Worm (Caenorhabditis elegans) whole organism, L2 larva: ENCODE measurements around the gene R74.7.
A peak's percentile ranks its signal among the peaks of the same experiment; 100 is the strongest.

Experiments
- C34F6.9 ChIP-seq: fragments of 150-350 bp; optimal IDR thresholded peaks from 2 replicates; lab custom pipeline; 2014; ENCODE audit warnings: missing biosample characterization, missing genetic modification characterization
- F13H6.1 ChIP-seq: sonication (generic microtip); optimal IDR thresholded peaks from 2 replicates; lab custom pipeline; 2016; ENCODE audit warnings: missing genetic modification characterization, missing compliant biosample characterization
- Y55F3AM.14 ChIP-seq: fragments of 200-800 bp; sonication (Bioruptor generic); optimal IDR thresholded peaks from 2 replicates; lab custom pipeline; 2018; ENCODE audit warnings: mild to moderate bottlenecking, missing genetic modification characterization, missing compliant biosample characterization
- ZK546.5 ChIP-seq: sonication (generic microtip); optimal IDR thresholded peaks from 2 replicates; lab custom pipeline; 2017; ENCODE audit warnings: missing biosample characterization, missing genetic modification characterization
- alr-1 ChIP-seq: fragments of 150-350 bp; optimal IDR thresholded peaks from 2 replicates; lab custom pipeline; 2014; ENCODE audit warnings: missing biosample characterization, missing genetic modification characterization
- ama-1 ChIP-seq: fragments of 150-350 bp; optimal IDR thresholded peaks from 2 replicates; lab custom pipeline; 2018; ENCODE audit warnings: inconsistent platforms
- blmp-1 ChIP-seq: sonication (generic microtip); optimal IDR thresholded peaks from 2 replicates; lab custom pipeline; 2017; ENCODE audit warnings: missing genetic modification characterization, mild to moderate bottlenecking, missing compliant biosample characterization, antibody characterized with exemption, moderate library complexity; ENCODE audit not compliant: insufficient read depth
- ceh-16 ChIP-seq: fragments of 150-350 bp; optimal IDR thresholded peaks from 2 replicates; lab custom pipeline; 2014; ENCODE audit warnings: missing biosample characterization, missing genetic modification characterization
- ceh-82 ChIP-seq: fragments of 150-350 bp; optimal IDR thresholded peaks from 2 replicates; lab custom pipeline; 2014; ENCODE audit warnings: missing biosample characterization, missing genetic modification characterization
- crh-2 ChIP-seq: sonication (generic microtip); optimal IDR thresholded peaks from 2 replicates; lab custom pipeline; 2017; ENCODE audit warnings: missing biosample characterization, missing genetic modification characterization
- dmd-4 ChIP-seq: sonication (generic microtip); optimal IDR thresholded peaks from 2 replicates; lab custom pipeline; 2017; ENCODE audit warnings: missing biosample characterization, missing genetic modification characterization
- egl-27 ChIP-seq: sonication (generic microtip); optimal IDR thresholded peaks from 3 replicates; lab custom pipeline; 2017; ENCODE audit warnings: missing biosample characterization, missing genetic modification reagents, missing genetic modification characterization
- elt-1 ChIP-seq: fragments of 150-350 bp; optimal IDR thresholded peaks from 2 replicates; lab custom pipeline; 2014; ENCODE audit warnings: missing biosample characterization, missing genetic modification characterization
- elt-3 ChIP-seq: sonication (generic microtip); optimal IDR thresholded peaks from 2 replicates; lab custom pipeline; 2017; ENCODE audit warnings: missing biosample characterization, missing genetic modification characterization
- fos-1 ChIP-seq: fragments of 150-350 bp; optimal IDR thresholded peaks from 2 replicates; lab custom pipeline; 2014; ENCODE audit warnings: missing biosample characterization, missing genetic modification characterization
- gmeb-1 ChIP-seq: fragments of 150-350 bp; optimal IDR thresholded peaks from 2 replicates; lab custom pipeline; 2014; ENCODE audit warnings: missing biosample characterization, missing genetic modification characterization
- lin-39 ChIP-seq: fragments of 150-350 bp; optimal IDR thresholded peaks from 2 replicates; lab custom pipeline; 2014; ENCODE audit warnings: missing biosample characterization, missing genetic modification reagents, missing genetic modification characterization
- lsy-2 ChIP-seq, 2 experiments: fragments of 150-350 bp in 1 of 2; sonication (generic microtip) in 1 of 2; optimal IDR thresholded peaks; 2 replicates each; lab custom pipeline; 2014 to 2017; ENCODE audit warnings: missing biosample characterization in 2 of 2, missing genetic modification characterization in 2 of 2
- mab-5 ChIP-seq: fragments of 150-350 bp; optimal IDR thresholded peaks from 2 replicates; lab custom pipeline; 2014; ENCODE audit warnings: missing biosample characterization, missing genetic modification characterization
- mbf-1 ChIP-seq: sonication (generic microtip); optimal IDR thresholded peaks from 2 replicates; lab custom pipeline; 2017; ENCODE audit warnings: missing biosample characterization, missing genetic modification characterization
- mdl-1 ChIP-seq, 2 experiments: fragments of 150-350 bp in 1 of 2; sonication (generic microtip) in 1 of 2; optimal IDR thresholded peaks; 2 replicates each; lab custom pipeline; 2017; ENCODE audit warnings: missing biosample characterization in 2 of 2, missing genetic modification characterization in 2 of 2
- nhr-10 ChIP-seq: sonication (generic microtip); optimal IDR thresholded peaks from 2 replicates; lab custom pipeline; 2017; ENCODE audit warnings: missing biosample characterization, missing genetic modification characterization
- nhr-11 ChIP-seq: fragments of 150-350 bp; optimal IDR thresholded peaks from 2 replicates; lab custom pipeline; 2014; ENCODE audit warnings: missing biosample characterization, missing genetic modification characterization
- nhr-12 ChIP-seq: fragments of 150-350 bp; optimal IDR thresholded peaks from 2 replicates; lab custom pipeline; 2014; ENCODE audit warnings: missing biosample characterization, missing genetic modification characterization
- nhr-129 ChIP-seq: fragments of 150-350 bp; optimal IDR thresholded peaks from 2 replicates; lab custom pipeline; 2014; ENCODE audit warnings: missing biosample characterization, missing genetic modification characterization
- nhr-21 ChIP-seq: fragments of 150-350 bp; optimal IDR thresholded peaks from 2 replicates; lab custom pipeline; 2014; ENCODE audit warnings: missing biosample characterization, missing genetic modification characterization
- nhr-23 ChIP-seq: fragments of 150-350 bp; optimal IDR thresholded peaks from 2 replicates; lab custom pipeline; 2014; ENCODE audit warnings: missing biosample characterization, missing genetic modification reagents, missing genetic modification characterization
- nhr-237 ChIP-seq: fragments of 150-350 bp; optimal IDR thresholded peaks from 2 replicates; lab custom pipeline; 2014; ENCODE audit warnings: missing biosample characterization, missing genetic modification characterization
- nhr-25 ChIP-seq: fragments of 150-350 bp; sonication (generic microtip); optimal IDR thresholded peaks from 3 replicates; lab custom pipeline; 2014; ENCODE audit warnings: missing biosample characterization, missing genetic modification characterization
- nhr-6 ChIP-seq: fragments of 150-350 bp; optimal IDR thresholded peaks from 2 replicates; lab custom pipeline; 2014; ENCODE audit warnings: missing biosample characterization, missing genetic modification characterization
- nhr-77 ChIP-seq: fragments of 150-350 bp; optimal IDR thresholded peaks from 2 replicates; lab custom pipeline; 2014; ENCODE audit warnings: missing biosample characterization, missing genetic modification characterization
- peb-1 ChIP-seq: fragments of 150-350 bp; optimal IDR thresholded peaks from 2 replicates; lab custom pipeline; 2014; ENCODE audit warnings: missing biosample characterization, missing genetic modification characterization
- sma-3 ChIP-seq: sonication (generic microtip); optimal IDR thresholded peaks from 2 replicates; lab custom pipeline; 2016; ENCODE audit warnings: missing genetic modification reagents, missing genetic modification characterization, missing compliant biosample characterization
- sma-9 ChIP-seq, 2 experiments: fragments of 150-350 bp in 1 of 2; sonication (generic microtip) in 1 of 2; optimal IDR thresholded peaks; 2 replicates each; lab custom pipeline; 2014 to 2016; ENCODE audit warnings: missing genetic modification characterization in 2 of 2, mild to moderate bottlenecking in 1 of 2, missing biosample characterization in 1 of 2, missing compliant biosample characterization in 1 of 2, missing genetic modification reagents in 1 of 2, moderate library complexity in 1 of 2
- snpc-4 ChIP-seq: fragments of 150-350 bp; optimal IDR thresholded peaks from 2 replicates; lab custom pipeline; 2014; ENCODE audit warnings: missing biosample characterization, missing genetic modification characterization
- unc-39 ChIP-seq: fragments of 150-350 bp; optimal IDR thresholded peaks from 2 replicates; lab custom pipeline; 2014; ENCODE audit warnings: missing biosample characterization, missing genetic modification characterization
- unc-62 ChIP-seq: fragments of 150-350 bp; optimal IDR thresholded peaks from 2 replicates; lab custom pipeline; 2014; ENCODE audit warnings: missing biosample characterization, missing genetic modification reagents, missing genetic modification characterization
- zag-1 ChIP-seq: fragments of 150-350 bp; optimal IDR thresholded peaks from 2 replicates; lab custom pipeline; 2014; ENCODE audit warnings: missing biosample characterization, missing genetic modification characterization
- ztf-1 ChIP-seq: fragments of 200-800 bp; sonication (Bioruptor generic); conservative IDR thresholded peaks from 2 replicates; pipeline ENCODE4 v1.3.6; 2022; ENCODE audit warnings: missing genetic modification characterization, missing compliant biosample characterization
- ztf-11 ChIP-seq: sonication (generic microtip); optimal IDR thresholded peaks from 2 replicates; lab custom pipeline; 2017; ENCODE audit warnings: missing biosample characterization, missing genetic modification characterization

The R74.7 gene

DNA sequence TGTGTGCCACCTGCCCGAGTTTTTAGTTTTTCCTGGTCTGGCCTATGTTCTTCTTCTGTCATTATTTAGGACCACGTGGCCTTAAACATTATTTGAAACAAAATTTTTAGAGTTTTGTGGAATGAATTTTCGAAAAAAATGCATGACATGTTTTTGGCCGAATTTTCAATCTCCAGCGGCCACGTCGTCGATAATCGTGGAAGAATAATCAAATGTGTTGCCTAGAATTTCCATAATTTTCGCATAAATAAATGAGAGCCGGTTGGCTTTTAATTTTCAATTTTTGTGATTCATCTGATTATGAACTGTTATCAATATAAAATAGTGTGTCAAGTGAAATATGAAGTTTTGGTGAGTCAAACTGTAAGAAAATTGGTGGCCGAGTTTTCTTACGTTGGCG, 43.3 kb upstream of the R74.7 start, which contains the start of gene C01G12.16:
TSS of gene C01G12.16 (plus strand) at position 301 of the 400 bp plus-strand sequence.
- TF ChIP-seq nhr-25: no peak
- TF ChIP-seq Y55F3AM.14 (GFP tag; lab: Kevin White, UChicago): no peak
- no peak for TF ChIP-seq peb-1 (tag; lab: Kevin White, UChicago)
- TF ChIP-seq sma-9 (GFP tag; optimal IDR thresholded peaks at IDR 0.05; lab: Kevin White, UChicago): no peak
- TF ChIP-seq sma-9 (tag; optimal IDR thresholded peaks at IDR 0.05; lab: Kevin White, UChicago): no peak
- TF ChIP-seq snpc-4 (tag; lab: Kevin White, UChicago): no peak
- no peak for TF ChIP-seq nhr-237 (tag; lab: Kevin White, UChicago)
- no peak for TF ChIP-seq zag-1 (tag; lab: Kevin White, UChicago)
- TF ChIP-seq ceh-16 (tag; lab: Kevin White, UChicago): no peak
- no peak for TF ChIP-seq F13H6.1 (tag; lab: Kevin White, UChicago)
- TF ChIP-seq nhr-77: no peak
- TF ChIP-seq nhr-6 (tag; lab: Kevin White, UChicago): no peak
- TF ChIP-seq unc-39 (tag; lab: Kevin White, UChicago): no peak
- TF ChIP-seq nhr-129 (tag; lab: Kevin White, UChicago): no peak
- no peak for TF ChIP-seq sma-3 (GFP tag; lab: Kevin White, UChicago)
- TF ChIP-seq ztf-11 (tag; lab: Kevin White, UChicago): no peak
- TF ChIP-seq ceh-82 (tag; lab: Kevin White, UChicago): no peak

DNA sequence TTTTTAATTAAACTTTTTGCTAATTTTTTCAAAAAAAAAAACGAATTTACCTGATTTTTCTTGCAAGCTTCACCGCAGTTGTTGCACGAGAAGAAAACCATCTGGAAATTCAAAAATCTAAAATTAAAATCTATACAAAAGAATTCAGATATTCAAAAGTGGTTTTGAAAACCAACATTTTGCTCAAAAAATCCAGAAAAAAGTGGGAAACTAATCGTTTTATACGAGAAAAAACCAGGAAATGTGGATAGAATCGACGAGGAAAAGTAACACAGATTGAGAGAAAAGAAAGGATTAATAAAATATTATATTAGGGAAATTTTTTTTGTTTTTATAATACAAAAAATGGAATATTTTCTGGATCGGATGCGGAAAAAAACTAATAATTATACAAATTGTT, 40.2 kb upstream of the R74.7 start, which contains the start of gene C16C10.8:
TSS of gene C16C10.8 (minus strand) at position 101 of the 400 bp plus-strand sequence.
- TF ChIP-seq C34F6.9 (tag; lab: Kevin White, UChicago) (no peak), F13H6.1 (tag; lab: Kevin White, UChicago) (no peak)

DNA sequence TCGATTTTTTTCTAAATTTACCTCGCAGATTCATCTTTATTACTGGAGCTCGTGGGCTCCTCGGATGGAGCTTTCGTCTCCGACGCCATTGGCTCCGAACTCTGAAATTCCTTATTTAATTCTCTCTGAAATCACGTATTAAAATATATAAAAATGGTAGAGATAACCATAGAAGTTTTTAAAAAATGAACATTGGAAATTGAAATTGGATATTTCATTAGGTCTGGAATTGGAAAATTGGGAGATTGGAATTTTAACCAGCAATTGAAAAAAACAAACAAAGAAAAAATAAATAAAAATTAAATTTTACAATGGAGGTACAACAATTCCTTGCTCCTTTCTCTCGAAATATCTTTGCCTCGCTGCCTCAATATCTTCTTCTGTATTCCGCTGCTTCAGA, 37.5 kb upstream of the R74.7 start, which contains the start of gene rnf-5:
TSS of gene rnf-5 (minus strand) at position 101 of the 400 bp plus-strand sequence.
- TF ChIP-seq elt-1 (no peak), nhr-23 (tag; lab: Kevin White, UChicago) (no peak), peb-1 (tag; lab: Kevin White, UChicago) (no peak), nhr-11 (tag; lab: Kevin White, UChicago) (no peak), blmp-1 (tag; lab: Kevin White, UChicago) (no peak), unc-39 (tag; lab: Kevin White, UChicago) (no peak), gmeb-1 (no peak), F13H6.1 (tag; lab: Kevin White, UChicago) (no peak)

DNA sequence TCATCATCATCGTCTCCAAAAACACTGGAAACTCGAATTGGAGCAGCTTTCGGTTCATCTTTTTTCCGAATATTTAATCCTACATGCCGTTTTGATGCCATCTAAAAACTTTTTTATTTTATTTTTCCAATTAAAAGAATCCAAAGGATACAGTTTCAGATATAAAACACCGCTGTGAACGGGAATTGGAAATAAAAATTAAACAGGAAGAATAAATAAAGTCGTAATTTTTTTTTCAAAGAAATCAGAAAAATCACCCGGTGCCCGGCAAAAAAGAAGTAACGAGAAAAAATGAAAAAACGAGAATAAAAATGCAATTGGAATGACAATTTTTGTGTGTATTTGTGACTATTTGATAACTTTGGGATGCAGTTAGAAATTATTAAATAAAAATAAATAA, 35.6 kb upstream of the R74.7 start, which contains the start of gene ccdc-55:
TSS of gene ccdc-55 (minus strand) at position 101 of the 400 bp plus-strand sequence.
- TF ChIP-seq nhr-25 (no peak), nhr-12 (tag; lab: Kevin White, UChicago) (no peak), snpc-4 (tag; lab: Kevin White, UChicago) (no peak), elt-1 (no peak), lin-39 (no peak), ama-1 (no peak), C34F6.9 (tag; lab: Kevin White, UChicago) (no peak), mdl-1 (tag; optimal IDR thresholded peaks at IDR 0.05; lab: Kevin White, UChicago) (no peak), nhr-6 (tag; lab: Kevin White, UChicago) (no peak), nhr-129 (tag; lab: Kevin White, UChicago) (no peak), nhr-21 (no peak), elt-3 (tag; lab: Kevin White, UChicago) (no peak), ztf-1 (no peak), ZK546.5 (tag; lab: Kevin White, UChicago) (no peak), nhr-23 (tag; lab: Kevin White, UChicago) (no peak), mab-5 (tag; lab: Kevin White, UChicago) (no peak), nhr-237 (tag; lab: Kevin White, UChicago) (no peak)

DNA sequence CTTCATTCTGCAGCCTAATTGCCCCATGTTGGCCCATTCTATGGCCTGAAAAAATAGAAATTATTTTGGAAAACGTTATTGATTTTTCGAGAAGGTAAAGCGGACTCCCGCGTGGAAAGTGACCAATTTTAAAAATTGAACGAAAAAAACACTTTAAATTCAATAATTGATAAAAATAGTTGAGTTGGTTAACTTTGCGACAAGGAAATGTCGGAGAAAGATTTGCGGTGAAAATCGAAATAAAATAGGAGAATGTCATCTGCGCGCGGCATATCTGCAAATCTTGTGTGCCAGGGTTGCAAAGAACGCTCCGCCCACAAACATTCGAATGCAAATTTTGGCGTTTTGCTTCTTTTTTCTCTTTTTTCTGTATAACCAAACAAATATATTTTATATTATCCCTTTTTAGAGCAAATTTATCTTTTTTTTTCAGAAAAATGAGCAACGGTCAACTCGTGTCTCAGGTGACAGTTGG, 33.3 kb upstream of the R74.7 start, which contains the start of the genes rnf-121 and C16C10.4:
TSS of gene rnf-121 (minus strand) at position 51 of the 475 bp plus-strand sequence.
TSS of gene C16C10.4 (plus strand) at position 434 of the 475 bp plus-strand sequence.
- TF ChIP-seq blmp-1 (tag; lab: Kevin White, UChicago) (no peak), mbf-1 (tag; lab: Kevin White, UChicago) (no peak), egl-27 (tag; lab: Kevin White, UChicago) (peak; percentile 23), ceh-82 (tag; lab: Kevin White, UChicago) (no peak), ama-1 (no peak), ztf-11 (tag; lab: Kevin White, UChicago) (peak; percentile 16), alr-1 (tag; lab: Kevin White, UChicago) (no peak), elt-3 (tag; lab: Kevin White, UChicago) (no peak), nhr-10 (tag; lab: Kevin White, UChicago) (no peak), dmd-4 (no peak), nhr-25 (no peak), crh-2 (tag; lab: Kevin White, UChicago) (no peak), nhr-21 (no peak), gmeb-1 (peak; percentile 78), mab-5 (tag; lab: Kevin White, UChicago) (peak; percentile 69), nhr-237 (tag; lab: Kevin White, UChicago) (no peak), ceh-16 (tag; lab: Kevin White, UChicago) (no peak), nhr-6 (tag; lab: Kevin White, UChicago) (no peak), nhr-11 (tag; lab: Kevin White, UChicago) (no peak), unc-39 (tag; lab: Kevin White, UChicago) (no peak), nhr-12 (tag; lab: Kevin White, UChicago) (no peak), nhr-23 (tag; lab: Kevin White, UChicago) (no peak), sma-9 (GFP tag; optimal IDR thresholded peaks at IDR 0.05; lab: Kevin White, UChicago) (no peak), sma-9 (tag; optimal IDR thresholded peaks at IDR 0.05; lab: Kevin White, UChicago) (no peak), unc-62 (no peak), snpc-4 (tag; lab: Kevin White, UChicago) (no peak), lsy-2 (tag; optimal IDR thresholded peaks at IDR 0.05; lab: Kevin White, UChicago) (peak; percentile 58 to 79), fos-1 (tag; lab: Kevin White, UChicago) (peak; percentile 1), ZK546.5 (tag; lab: Kevin White, UChicago) (no peak), elt-1 (no peak), C34F6.9 (tag; lab: Kevin White, UChicago) (peak; percentile 76)
